Fruit fly (Drosophila melanogaster): ENCODE results near the gene CG10096.

The CG10096 gene

dm6 chr3R:12402935-12403334, 7.2 kb upstream of the CG10096 start (continued):
- TF ChIP-seq BtbVII (GFP tag; optimal IDR thresholded peaks at IDR 0.05) (peak; percentile 100), CG8359 (GFP tag; optimal IDR thresholded peaks at IDR 0.05; ENCODE audit: borderline replicate concordance) (peak; percentile 92), CG6854 (GFP tag; optimal IDR thresholded peaks at IDR 0.05) (peak; percentile 98), CG15696 (tag; optimal IDR thresholded peaks at IDR 0.05) (peak; percentile 100), tgo (GFP tag; IDR thresholded peaks at IDR 0.05) (peak; percentile 95), CG9609 (GFP tag; optimal IDR thresholded peaks at IDR 0.05) (peak; percentile 91), CG11456 (GFP tag; IDR thresholded peaks at IDR 0.05) (peak; percentile 93; the same call in 2 of the 3 replicates), bowl (GFP tag; IDR thresholded peaks at IDR 0.05) (peak; percentile 95), Deaf1 (tag; optimal IDR thresholded peaks at IDR 0.05) (peak; percentile 91), Ets65A (GFP tag) (peak; percentile 98), CG15601 (tag; optimal IDR thresholded peaks at IDR 0.05) (peak; percentile 98), Ptx1 (GFP tag; IDR thresholded peaks at IDR 0.05) (peak; percentile 94), CG9932 (GFP tag; IDR thresholded peaks at IDR 0.05) (no peak; the same call in 1 of the 2 replicates), CG32767 (GFP tag; IDR thresholded peaks at IDR 0.05) (peak; percentile 93), D19B (GFP tag; optimal IDR thresholded peaks at IDR 0.05) (peak; percentile 95), Gsc (GFP tag; IDR thresholded peaks at IDR 0.05) (no peak), vfl (GFP tag; optimal IDR thresholded peaks at IDR 0.05) (peak; percentile 93), sr (GFP tag; IDR thresholded peaks at IDR 0.05) (peak; percentile 83), repo (GFP tag; optimal IDR thresholded peaks at IDR 0.05) (peak; percentile 98), CG11398 (GFP tag; optimal IDR thresholded peaks at IDR 0.05) (peak; percentile 88), CG32532 (GFP tag; IDR thresholded peaks at IDR 0.05) (peak; percentile 96), dmrt99B (tag; optimal IDR thresholded peaks at IDR 0.05) (peak; percentile 100), CG17912 (GFP tag; optimal IDR thresholded peaks at IDR 0.05) (peak; percentile 98), CG11723 (GFP tag; optimal IDR thresholded peaks at IDR 0.05) (peak; percentile 94), Xbp1 (GFP tag; optimal IDR thresholded peaks at IDR 0.05) (peak; percentile 97), unc-4 (GFP tag; IDR thresholded peaks at IDR 0.05; ENCODE audit: partially characterized antibody) (no peak), CG12104 (GFP tag; optimal IDR thresholded peaks at IDR 0.05) (peak; percentile 98), Dip3 (GFP tag; optimal IDR thresholded peaks at IDR 0.05) (peak; percentile 91), CG1832 (GFP tag; optimal IDR thresholded peaks at IDR 0.05) (no peak), fru (optimal IDR thresholded peaks at IDR 0.05) (no peak), CG3995 (GFP tag; optimal IDR thresholded peaks at IDR 0.05) (peak; percentile 89), stwl (tag; optimal IDR thresholded peaks at IDR 0.05) (peak; percentile 99), CG2889 (GFP tag; IDR thresholded peaks at IDR 0.05) (peak; percentile 86), CG14965 (GFP tag; optimal IDR thresholded peaks at IDR 0.05; ENCODE audit: borderline replicate concordance) (peak; percentile 89), CG2678 (tag; optimal IDR thresholded peaks at IDR 0.05) (peak; percentile 99), fd64A (GFP tag; optimal IDR thresholded peaks at IDR 0.05) (peak; percentile 95), CG10543 (GFP tag; optimal IDR thresholded peaks at IDR 0.05) (peak; percentile 100), ttk (GFP tag; IDR thresholded peaks at IDR 0.05) (peak; percentile 93), CG8924 (tag; optimal IDR thresholded peaks at IDR 0.05) (peak; percentile 99), Sox100B (GFP tag; optimal IDR thresholded peaks at IDR 0.05) (peak; percentile 98), Dip2 (GFP tag; IDR thresholded peaks at IDR 0.05) (peak; percentile 56; the same call in 1 of the 2 replicates), CG4360 (GFP tag; IDR thresholded peaks at IDR 0.05) (peak; percentile 82), CG10565 (GFP tag; optimal IDR thresholded peaks at IDR 0.05) (peak; percentile 98), Mrtf (GFP tag; IDR thresholded peaks at IDR 0.05) (peak; percentile 94), fd102C (GFP tag; optimal IDR thresholded peaks at IDR 0.05) (peak; percentile 92), hbn (GFP tag; IDR thresholded peaks at IDR 0.05; ENCODE audit: partially characterized antibody) (peak; percentile 36; the same call in 1 of the 2 replicates), Hr51 (GFP tag; optimal IDR thresholded peaks at IDR 0.05) (peak; percentile 92 to 99), CG2202 (tag; optimal IDR thresholded peaks at IDR 0.05) (peak; percentile 97), B-H1 (GFP tag; IDR thresholded peaks at IDR 0.05) (peak; percentile 93; the same call in 2 of the 3 replicates), salm (tag; optimal IDR thresholded peaks at IDR 0.05) (peak; percentile 98), Sry-δ (GFP tag; optimal IDR thresholded peaks at IDR 0.05) (peak; percentile 66)
